Worm (Caenorhabditis elegans): ENCODE data around the gene cutl-11.

DNA sequence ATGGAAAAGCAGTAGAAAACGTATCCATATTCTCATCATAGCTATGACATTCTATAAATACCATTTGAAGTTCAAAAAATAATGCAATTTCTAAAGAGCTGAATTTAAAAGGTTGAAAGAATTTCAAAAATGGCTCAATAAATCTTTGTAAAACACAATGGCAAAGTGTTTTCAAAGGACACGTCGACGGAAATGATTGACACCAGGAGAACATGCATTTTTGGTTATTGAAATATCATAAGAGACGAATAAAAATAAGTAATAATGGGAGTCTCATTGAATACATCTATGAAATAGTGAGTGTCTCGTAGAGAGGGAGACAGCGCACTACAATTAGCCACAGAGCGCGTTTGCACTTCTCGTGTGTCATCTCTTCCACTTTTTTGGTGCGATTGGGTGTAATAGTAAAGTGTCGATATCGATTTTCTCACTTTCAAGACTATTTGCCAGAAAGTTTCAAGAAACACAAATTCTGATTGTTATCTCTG, 5.9 kb upstream of the cutl-11 start, which contains the start of gene T04F8.2:
- TF ChIP-seq him-1 (tag; optimal IDR thresholded peaks at IDR 0.05) = no peak
- TF ChIP-seq W03F9.2 (tag; optimal IDR thresholded peaks at IDR 0.05) = peak; percentile 65
- no peak for TF ChIP-seq dao-5 (tag; optimal IDR thresholded peaks at IDR 0.05)

Measured in whole organism, L4/young adult.